Fruit fly (Drosophila melanogaster) whole organism, prepupa: Measurements from ENCODE around the gene Pino.

Source experiments
- Blimp-1 ChIP-seq: fragments of 200-800 bp; sonication (Bioruptor generic); optimal IDR thresholded peaks from 3 replicates; lab custom pipeline; 2017; ENCODE audit warnings: missing biosample characterization, missing genetic modification characterization, mild to moderate bottlenecking, moderate library complexity, missing genetic modification reagents
- CG11762 ChIP-seq: fragments of 200-800 bp; sonication (Bioruptor generic); optimal IDR thresholded peaks from 3 replicates; lab custom pipeline; 2016; ENCODE audit warnings: missing biosample characterization, missing genetic modification characterization; ENCODE audit not compliant: insufficient read depth
- CG1621 ChIP-seq: fragments of 200-800 bp; sonication (Bioruptor generic); optimal IDR thresholded peaks from 3 replicates; lab custom pipeline; 2018; ENCODE audit warnings: missing biosample characterization, mild to moderate bottlenecking, missing genetic modification characterization
- CG4318 ChIP-seq: fragments of 200-800 bp; sonication (Bioruptor generic); optimal IDR thresholded peaks from 3 replicates; lab custom pipeline; 2017; ENCODE audit warnings: missing biosample characterization, mild to moderate bottlenecking, missing genetic modification characterization
- CG6276 ChIP-seq: fragments of 200-800 bp; sonication (Bioruptor generic); optimal IDR thresholded peaks from 2 replicates; lab custom pipeline; 2017; ENCODE audit warnings: missing biosample characterization, mild to moderate bottlenecking, missing genetic modification characterization
- CG6792 ChIP-seq: fragments of 200-800 bp; sonication (Bioruptor generic); optimal IDR thresholded peaks from 3 replicates; lab custom pipeline; 2016; ENCODE audit warnings: missing biosample characterization, missing genetic modification characterization
- CG6808 ChIP-seq: fragments of 200-800 bp; sonication (Bioruptor generic); optimal IDR thresholded peaks from 3 replicates; lab custom pipeline; 2017; ENCODE audit warnings: missing biosample characterization, missing genetic modification characterization, mild to moderate bottlenecking, moderate library complexity, missing genetic modification reagents
- Eip78C ChIP-seq: fragments of 200-800 bp; sonication (Bioruptor generic); peaks from one replicate; lab custom pipeline; 2016; ENCODE audit warnings: missing biosample characterization, missing genetic modification characterization
- Ets21C ChIP-seq: fragments of 200-800 bp; sonication (Bioruptor generic); optimal IDR thresholded peaks from 3 replicates; lab custom pipeline; 2016; ENCODE audit warnings: missing biosample characterization, missing genetic modification characterization
- Hr39 ChIP-seq: fragments of 200-800 bp; sonication (Bioruptor generic); optimal IDR thresholded peaks from 2 replicates; lab custom pipeline; 2016; ENCODE audit warnings: missing biosample characterization, missing genetic modification characterization
- achi ChIP-seq: fragments of 200-800 bp; sonication (Bioruptor generic); optimal IDR thresholded peaks from 3 replicates; lab custom pipeline; 2016; ENCODE audit warnings: missing biosample characterization, missing genetic modification characterization
- acj6 ChIP-seq: fragments of 200-800 bp; sonication (Bioruptor generic); optimal IDR thresholded peaks from 3 replicates; lab custom pipeline; 2016; ENCODE audit warnings: missing biosample characterization, missing genetic modification characterization
- cyc ChIP-seq: fragments of 200-800 bp; sonication (Bioruptor generic); optimal IDR thresholded peaks from 3 replicates; lab custom pipeline; 2016; ENCODE audit warnings: missing biosample characterization, missing genetic modification characterization
- dsx ChIP-seq: fragments of 200-800 bp; optimal IDR thresholded peaks from 3 replicates; lab custom pipeline; 2019; ENCODE audit warnings: missing biosample characterization, mild to moderate bottlenecking, missing genetic modification characterization, moderate library complexity; ENCODE audit not compliant: poor library complexity, severe bottlenecking

DNA sequence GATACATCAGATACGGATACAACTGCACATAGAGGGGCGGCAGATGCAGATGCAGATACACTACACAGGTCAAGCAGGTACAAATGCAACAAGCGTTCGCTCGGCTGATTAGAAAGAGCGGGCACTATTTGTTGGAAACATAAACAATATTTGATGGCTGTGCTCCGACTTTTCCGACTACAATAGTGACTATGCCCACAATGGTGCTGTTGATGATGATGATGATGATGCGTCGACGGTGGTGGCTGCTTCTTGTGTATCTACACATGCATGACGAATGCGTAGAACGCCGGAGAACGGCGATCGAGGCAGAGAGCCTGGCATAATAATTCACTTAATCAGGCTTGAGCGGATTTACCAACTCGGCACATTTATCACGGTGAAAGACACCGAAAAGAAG, 60.7 kb downstream of the Pino start:
- TF ChIP-seq CG6808 (GFP tag; lab: Kevin White, UChicago) (no peak), CG6792 (GFP tag; lab: Kevin White, UChicago) (no peak), Blimp-1 (GFP tag; lab: Kevin White, UChicago) (no peak), cyc (no peak), CG4318 (GFP tag; lab: Kevin White, UChicago) (no peak), CG6276 (GFP tag; lab: Kevin White, UChicago) (no peak), Ets21C (GFP tag; lab: Kevin White, UChicago) (no peak), CG11762 (no peak), Eip78C (GFP tag; lab: Kevin White, UChicago) (no peak), Hr39 (GFP tag; lab: Kevin White, UChicago) (no peak), achi (no peak), CG1621 (tag; lab: Kevin White, UChicago) (no peak), dsx (GFP tag; lab: Kevin White, UChicago) (no peak), acj6 (GFP tag; lab: Kevin White, UChicago) (no peak)
